Worm (Caenorhabditis elegans) whole organism, L4/young adult: ENCODE results near the gene fipr-11.

Experiments used
- W03F9.2 ChIP-seq: fragments of 150-350 bp; optimal IDR thresholded peaks from 2 replicates; lab custom pipeline; 2014; ENCODE audit warnings: missing biosample characterization, missing genetic modification characterization
- dao-5 ChIP-seq: sonication (generic microtip); optimal IDR thresholded peaks from 2 replicates; lab custom pipeline; 2016; ENCODE audit warnings: missing genotype, missing genetic modification characterization, moderate library complexity, missing compliant biosample characterization
- him-1 ChIP-seq: sonication (generic microtip); optimal IDR thresholded peaks from 2 replicates; lab custom pipeline; 2016; ENCODE audit warnings: missing genotype, missing genetic modification reagents, missing genetic modification characterization, missing compliant biosample characterization

DNA sequence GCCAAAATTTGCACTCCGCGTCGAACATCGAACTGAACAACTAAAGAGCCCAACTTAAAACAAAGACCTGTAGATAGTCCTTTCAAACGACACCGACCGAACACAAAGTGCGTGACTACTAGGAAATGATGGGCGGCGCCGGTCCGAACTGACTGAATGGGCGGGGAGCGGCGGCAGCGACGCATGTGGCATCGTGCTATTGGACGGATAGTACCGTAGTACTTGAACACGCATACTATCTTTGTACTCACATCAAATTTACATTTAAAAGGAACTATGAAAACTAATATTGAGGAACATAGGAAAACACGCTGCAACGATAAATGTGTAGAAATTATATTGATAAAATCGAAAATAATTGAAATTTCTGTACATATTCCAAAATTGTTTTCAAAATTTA, 45.7 kb downstream of the fipr-11 start:
- TF ChIP-seq dao-5 (tag; lab: Kevin White, UChicago) (no peak), him-1 (tag; lab: Kevin White, UChicago) (no peak), W03F9.2 (tag; lab: Kevin White, UChicago) (no peak)
